Fruit fly (Drosophila melanogaster) whole organism, embryonic: Measurements from ENCODE around the gene CG18081.
A peak's percentile ranks its signal among the peaks of the same experiment; 100 is the strongest.

Source experiments
- Ada2b ChIP-seq: fragments of 200-800 bp; sonication (Bioruptor generic); IDR thresholded peaks from 2 replicates; pipeline ENCODE4 v1.3.6; 2022; ENCODE audit warnings: missing biosample characterization, missing genetic modification characterization
- Bgb ChIP-seq: fragments of 200-800 bp; sonication (Bioruptor generic); IDR thresholded peaks from 2 replicates; pipeline ENCODE4 v1.3.6; 2022; ENCODE audit warnings: missing biosample characterization, missing genetic modification characterization; ENCODE audit not compliant: partially characterized antibody
- CG10366 ChIP-seq: fragments of 200-800 bp; sonication (Bioruptor generic); IDR thresholded peaks from 2 replicates; pipeline ENCODE4 v1.3.6; 2022; ENCODE audit warnings: missing biosample characterization, missing genetic modification characterization
- CG11456 ChIP-seq: fragments of 200-800 bp; sonication (Bioruptor generic); IDR thresholded peaks from 3 replicates; pipeline ENCODE4 v1.3.6; 2022; ENCODE audit warnings: missing biosample characterization, missing genetic modification characterization
- CG11504 ChIP-seq: fragments of 200-800 bp; sonication (Bioruptor generic); optimal IDR thresholded peaks from 3 replicates; lab custom pipeline; 2019; ENCODE audit warnings: missing biosample characterization, mild to moderate bottlenecking, missing genetic modification characterization, moderate library complexity
- CG12236 ChIP-seq: fragments of 200-800 bp; sonication (Bioruptor generic); optimal IDR thresholded peaks from 2 replicates; lab custom pipeline; 2016; ENCODE audit warnings: missing biosample characterization, missing genetic modification characterization
- CG13287 ChIP-seq: fragments of 200-800 bp; sonication (Bioruptor generic); IDR thresholded peaks from 2 replicates; pipeline ENCODE4 v1.3.6; 2022; ENCODE audit warnings: missing biosample characterization, missing genetic modification characterization; ENCODE audit not compliant: partially characterized antibody
- CG14710 ChIP-seq: fragments of 200-800 bp; sonication (Bioruptor generic); optimal IDR thresholded peaks from 3 replicates; lab custom pipeline; 2019; ENCODE audit warnings: missing biosample characterization, mild to moderate bottlenecking, missing genetic modification characterization, moderate library complexity
- CG2129 ChIP-seq: fragments of 200-800 bp; sonication (Bioruptor generic); IDR thresholded peaks from 2 replicates; pipeline ENCODE4 v1.3.6; 2022; ENCODE audit warnings: missing biosample characterization, missing genetic modification characterization; ENCODE audit not compliant: partially characterized antibody
- CG2712 ChIP-seq: fragments of 200-800 bp; optimal IDR thresholded peaks from 3 replicates; lab custom pipeline; 2019; ENCODE audit warnings: missing biosample characterization, mild to moderate bottlenecking, missing genetic modification characterization, moderate library complexity
- CG3065 ChIP-seq: fragments of 200-800 bp; sonication (Bioruptor generic); optimal IDR thresholded peaks from 2 replicates; lab custom pipeline; 2016; ENCODE audit warnings: missing biosample characterization, missing genetic modification characterization
- CG31441 ChIP-seq: fragments of 200-800 bp; sonication (Bioruptor generic); IDR thresholded peaks from 2 replicates; pipeline ENCODE4 v1.3.6; 2022; ENCODE audit warnings: missing biosample characterization, missing genetic modification characterization
- CG3281 ChIP-seq: fragments of 200-800 bp; sonication (Bioruptor generic); optimal IDR thresholded peaks from 3 replicates; lab custom pipeline; 2017; ENCODE audit warnings: missing biosample characterization, mild to moderate bottlenecking, missing genetic modification characterization
- CG34224 ChIP-seq: fragments of 200-800 bp; sonication (Bioruptor generic); IDR thresholded peaks from 3 replicates; pipeline ENCODE4 v1.3.6; 2022; ENCODE audit warnings: missing biosample characterization, missing genetic modification characterization; ENCODE audit not compliant: partially characterized antibody
- CG3847 ChIP-seq: fragments of 200-800 bp; sonication (Bioruptor generic); IDR thresholded peaks from 2 replicates; pipeline ENCODE4 v1.3.6; 2022; ENCODE audit warnings: missing biosample characterization, missing genetic modification characterization
- CG4424 ChIP-seq: fragments of 200-800 bp; sonication (Bioruptor generic); optimal IDR thresholded peaks from 3 replicates; lab custom pipeline; 2016; ENCODE audit warnings: missing biosample characterization, missing genetic modification characterization
- CG4617 ChIP-seq: fragments of 200-800 bp; sonication (Bioruptor generic); optimal IDR thresholded peaks from 3 replicates; lab custom pipeline; 2016; ENCODE audit warnings: missing biosample characterization, missing genetic modification characterization, borderline replicate concordance
- CG8089 ChIP-seq: fragments of 200-800 bp; sonication (Bioruptor generic); optimal IDR thresholded peaks from 3 replicates; lab custom pipeline; 2016; ENCODE audit warnings: missing biosample characterization, missing genetic modification characterization
- CG8765 ChIP-seq: fragments of 200-800 bp; sonication (Bioruptor generic); IDR thresholded peaks from 2 replicates; pipeline ENCODE4 v1.3.6; 2022; ENCODE audit warnings: missing biosample characterization, missing genetic modification characterization
- CG8924 ChIP-seq: fragments of 200-800 bp; optimal IDR thresholded peaks from 3 replicates; lab custom pipeline; 2019; ENCODE audit warnings: missing biosample characterization, mild to moderate bottlenecking, missing genetic modification characterization, moderate library complexity
- CG9797 ChIP-seq: fragments of 200-800 bp; sonication (Bioruptor generic); optimal IDR thresholded peaks from 3 replicates; lab custom pipeline; 2018; ENCODE audit warnings: missing biosample characterization, mild to moderate bottlenecking, missing genetic modification characterization
- CTCF ChIP-seq: fragments of 200-800 bp; sonication (Bioruptor generic); optimal IDR thresholded peaks from 2 replicates; lab custom pipeline; 2017; ENCODE audit warnings: missing biosample characterization, mild to moderate bottlenecking, missing genetic modification characterization, moderate library complexity
- Doc3 ChIP-seq: fragments of 200-800 bp; sonication (Bioruptor generic); IDR thresholded peaks from 3 replicates; pipeline ENCODE4 v1.3.6; 2022; ENCODE audit warnings: missing biosample characterization, missing genetic modification characterization; ENCODE audit not compliant: partially characterized antibody
- Dp ChIP-seq: fragments of 200-800 bp; sonication (Bioruptor generic); optimal IDR thresholded peaks from 2 replicates; lab custom pipeline; 2018; ENCODE audit warnings: missing biosample characterization, mild to moderate bottlenecking, missing genetic modification characterization, moderate library complexity
- E2f2 ChIP-seq: fragments of 200-800 bp; sonication (Bioruptor generic); IDR thresholded peaks from 2 replicates; pipeline ENCODE4 v1.3.6; 2022; ENCODE audit warnings: missing biosample characterization, missing genetic modification characterization
- Hr51 ChIP-seq, 2 experiments: fragments of 200-800 bp; sonication (Bioruptor generic); optimal IDR thresholded peaks; 2 replicates in 1 of 2; 3 replicates in 1 of 2; lab custom pipeline; 2016 to 2018; ENCODE audit warnings: missing biosample characterization in 2 of 2, missing genetic modification characterization in 2 of 2, mild to moderate bottlenecking in 1 of 2, moderate library complexity in 1 of 2
- Myb ChIP-seq: fragments of 200-800 bp; sonication (Bioruptor generic); optimal IDR thresholded peaks from 2 replicates; lab custom pipeline; 2016; ENCODE audit warnings: missing biosample characterization, missing genetic modification characterization
- chm ChIP-seq: fragments of 200-800 bp; sonication (Bioruptor generic); IDR thresholded peaks from 2 replicates; pipeline ENCODE4 v1.3.6; 2022; ENCODE audit warnings: missing biosample characterization, missing genetic modification characterization
- da ChIP-seq: fragments of 200-800 bp; sonication (Bioruptor generic); optimal IDR thresholded peaks from 2 replicates; lab custom pipeline; 2016; ENCODE audit warnings: missing biosample characterization, missing genetic modification characterization
- dm ChIP-seq: fragments of 200-800 bp; sonication (Bioruptor generic); optimal IDR thresholded peaks from 3 replicates; lab custom pipeline; 2016; ENCODE audit warnings: missing biosample characterization, missing genetic modification characterization
- dysf ChIP-seq: fragments of 200-800 bp; sonication (Bioruptor generic); IDR thresholded peaks from 3 replicates; pipeline ENCODE4 v1.3.6; 2022; ENCODE audit warnings: missing biosample characterization, missing genetic modification characterization
- exex ChIP-seq: fragments of 200-800 bp; sonication (Bioruptor generic); optimal IDR thresholded peaks from 4 replicates; lab custom pipeline; 2018; ENCODE audit warnings: missing biosample characterization, mild to moderate bottlenecking, missing genetic modification characterization, moderate library complexity
- eyg ChIP-seq: fragments of 200-800 bp; sonication (Bioruptor generic); optimal IDR thresholded peaks from 3 replicates; lab custom pipeline; 2016; ENCODE audit warnings: missing biosample characterization, missing genetic modification characterization
- grau ChIP-seq: fragments of 200-800 bp; optimal IDR thresholded peaks from 3 replicates; lab custom pipeline; 2019; ENCODE audit warnings: missing biosample characterization, mild to moderate bottlenecking, missing genetic modification characterization, moderate library complexity
- gro ChIP-seq: fragments of 200-800 bp; sonication (Bioruptor generic); optimal IDR thresholded peaks from 2 replicates; lab custom pipeline; 2016; ENCODE audit warnings: missing biosample characterization, missing genetic modification characterization
- nmo ChIP-seq: fragments of 200-800 bp; sonication (Bioruptor generic); optimal IDR thresholded peaks from 2 replicates; lab custom pipeline; 2018; ENCODE audit warnings: missing biosample characterization, mild to moderate bottlenecking, missing genetic modification characterization, moderate library complexity
- phol ChIP-seq: fragments of 200-800 bp; sonication (Bioruptor generic); optimal IDR thresholded peaks from 3 replicates; lab custom pipeline; 2018; ENCODE audit warnings: missing biosample characterization, mild to moderate bottlenecking, missing genetic modification characterization, moderate library complexity
- pzg ChIP-seq: fragments of 200-800 bp; sonication (Bioruptor generic); optimal IDR thresholded peaks from 3 replicates; lab custom pipeline; 2018; ENCODE audit warnings: missing biosample characterization, mild to moderate bottlenecking, missing genetic modification characterization, moderate library complexity
- rib ChIP-seq: fragments of 200-800 bp; sonication (Bioruptor generic); IDR thresholded peaks from 2 replicates; pipeline ENCODE4 v1.3.6; 2022; ENCODE audit warnings: missing biosample characterization, missing genetic modification characterization
- shn ChIP-seq: fragments of 200-800 bp; sonication (Bioruptor generic); optimal IDR thresholded peaks from 3 replicates; lab custom pipeline; 2016; ENCODE audit warnings: missing biosample characterization, missing genetic modification characterization
- sob ChIP-seq: fragments of 200-800 bp; sonication (Bioruptor generic); IDR thresholded peaks from 2 replicates; pipeline ENCODE4 v1.3.6; 2022; ENCODE audit warnings: missing biosample characterization, missing genetic modification characterization
- sug ChIP-seq: fragments of 200-800 bp; optimal IDR thresholded peaks from 2 replicates; lab custom pipeline; 2019; ENCODE audit warnings: missing biosample characterization, mild to moderate bottlenecking, missing genetic modification characterization, moderate library complexity
- wek ChIP-seq: fragments of 200-800 bp; sonication (Bioruptor generic); optimal IDR thresholded peaks from 3 replicates; lab custom pipeline; 2018; ENCODE audit warnings: missing biosample characterization, mild to moderate bottlenecking, missing genetic modification characterization, moderate library complexity
- zen ChIP-seq: fragments of 200-800 bp; sonication (Bioruptor generic); optimal IDR thresholded peaks from 3 replicates; lab custom pipeline; 2018; ENCODE audit warnings: missing biosample characterization, mild to moderate bottlenecking, missing genetic modification characterization, moderate library complexity

The CG18081 gene

DNA sequence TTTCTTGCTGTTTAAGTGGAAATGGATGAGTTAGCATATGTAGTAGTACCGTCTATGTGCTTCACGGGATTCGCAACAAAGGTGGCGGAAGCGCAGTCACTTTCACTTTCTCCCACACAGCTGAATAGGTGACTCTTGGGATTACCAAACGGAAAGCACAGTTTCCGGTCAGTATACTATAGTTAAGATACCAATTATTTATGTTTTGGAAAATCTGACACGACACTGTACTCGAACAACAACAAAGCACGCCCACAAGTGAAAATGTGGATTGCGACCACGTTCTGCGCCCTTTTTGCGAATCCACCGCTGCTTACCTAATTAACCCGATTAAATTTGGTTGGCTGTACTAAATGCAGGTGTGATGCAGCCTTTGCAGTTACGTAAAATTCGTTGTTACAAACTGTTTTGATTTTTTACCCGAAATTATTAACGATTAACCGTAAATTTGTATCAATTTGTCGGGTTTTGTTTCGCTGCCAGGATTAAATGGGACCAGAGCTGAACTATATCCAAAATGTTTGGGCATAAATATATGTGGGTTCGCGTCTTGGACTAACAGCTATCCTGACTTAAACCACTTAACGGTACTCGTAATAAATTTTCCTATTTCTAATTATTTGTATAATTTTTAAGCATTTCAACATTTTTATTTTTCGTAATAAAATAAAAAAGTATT is at the start of gene CG18081 (continued):
- TF ChIP-seq dysf (GFP tag; lab: Robert Waterston, UW), result no peak
- no peak for TF ChIP-seq chm (GFP tag; lab: Robert Waterston, UW)
- TF ChIP-seq CG2129 (GFP tag; lab: Robert Waterston, UW), result no peak
- peak; percentile 22; the same call in 1 of the 2 replicates for TF ChIP-seq E2f2
- TF ChIP-seq shn (GFP tag; lab: Kevin White, UChicago), result no peak
- TF ChIP-seq CG9797, result peak; percentile 70
- 0 out of 2 replicates have a peak, but pooled peaks have one; percentile 4 for TF ChIP-seq CG3847 (GFP tag; lab: Robert Waterston, UW)
- peak; percentile 77 for TF ChIP-seq pzg (GFP tag; lab: Kevin White, UChicago)
- peak; percentile 49 for TF ChIP-seq CG14710 (tag; lab: Kevin White, UChicago)
- TF ChIP-seq CG4424 (GFP tag; lab: Kevin White, UChicago), result no peak
- TF ChIP-seq nmo (GFP tag; lab: Kevin White, UChicago), result peak; percentile 36
- TF ChIP-seq Myb, result peak; percentile 85
- TF ChIP-seq CG3065 (GFP tag; lab: Kevin White, UChicago), result no peak
- TF ChIP-seq exex (tag; lab: Kevin White, UChicago), result peak; percentile 6
- TF ChIP-seq CG4617 (GFP tag; lab: Kevin White, UChicago), result peak; percentile 85
- TF ChIP-seq CG3281 (GFP tag; lab: Kevin White, UChicago), result no peak
- TF ChIP-seq dm (GFP tag; lab: Kevin White, UChicago), result peak; percentile 15
- TF ChIP-seq CG8089, result peak; percentile 100
- no peak for TF ChIP-seq da
- TF ChIP-seq CG2712, result peak; percentile 24
- peak; percentile 25 for TF ChIP-seq phol (tag; lab: Kevin White, UChicago)
- peak; percentile 22 for TF ChIP-seq wek
- TF ChIP-seq sob (GFP tag; lab: Robert Waterston, UW), result no peak
- TF ChIP-seq Bgb, result no peak
- peak; percentile 58 for TF ChIP-seq gro
- TF ChIP-seq zen, result peak; percentile 23
- no peak for TF ChIP-seq CG12236
- 0 out of 3 replicates have a peak, but pooled peaks have one; percentile 32 for TF ChIP-seq CG34224
- peak; percentile 27 for TF ChIP-seq grau (tag; lab: Kevin White, UChicago)
- TF ChIP-seq CG13287 (GFP tag; lab: Robert Waterston, UW), result peak; percentile 14; the same call in 1 of the 2 replicates
- TF ChIP-seq CG10366 (GFP tag; lab: Robert Waterston, UW), result no peak
- no peak for TF ChIP-seq CG11456 (GFP tag; lab: Robert Waterston, UW)
- TF ChIP-seq CG8924, result peak; percentile 15
- no peak for TF ChIP-seq Doc3 (GFP tag; lab: Robert Waterston, UW)
- TF ChIP-seq Dp (GFP tag; lab: Kevin White, UChicago), result peak; percentile 31
- 0 out of 2 replicates have a peak, but pooled peaks have one; percentile 25 for TF ChIP-seq CG31441 (GFP tag; lab: Robert Waterston, UW)
- TF ChIP-seq CTCF, result peak; percentile 29
- TF ChIP-seq eyg, result no peak
- no peak for TF ChIP-seq Ada2b (GFP tag; lab: Robert Waterston, UW)
- TF ChIP-seq CG11504 (tag; lab: Kevin White, UChicago), result peak; percentile 35
- TF ChIP-seq sug (tag; lab: Kevin White, UChicago), result peak; percentile 12
- TF ChIP-seq rib (GFP tag; lab: Robert Waterston, UW), result no peak
- no peak for TF ChIP-seq Hr51 (GFP tag; optimal IDR thresholded peaks at IDR 0.05; lab: Kevin White, UChicago)
- TF ChIP-seq CG8765, result no peak
